Fruit fly (Drosophila melanogaster): ENCODE measurements around the gene PICK1.

PICK1 gene

dm6 chr2L:12704418-12704920 is 9.6 kb downstream of the PICK1 start, which contains the start of the genes CG5776 and spict (continued):
- TF ChIP-seq Gsc (GFP tag; IDR thresholded peaks at IDR 0.05) (no peak), pan (optimal IDR thresholded peaks at IDR 0.05) (no peak), pan (GFP tag; optimal IDR thresholded peaks at IDR 0.05 in 1 of 2, IDR thresholded peaks at IDR 0.05 in 1 of 2) (peak in 1 of 2 experiments; percentile 81), CG7372 (GFP tag; IDR thresholded peaks at IDR 0.05) (no peak), ssp (GFP tag; IDR thresholded peaks at IDR 0.05) (peak; percentile 64), C15 (GFP tag; IDR thresholded peaks at IDR 0.05) (0 out of 3 replicates have a peak, but pooled peaks have one; percentile 32), stc (GFP tag; IDR thresholded peaks at IDR 0.05) (peak; percentile 74), CG6654 (GFP tag; optimal IDR thresholded peaks at IDR 0.05) (no peak), CG1603 (tag; optimal IDR thresholded peaks at IDR 0.05) (peak; percentile 87), Dad (GFP tag; optimal IDR thresholded peaks at IDR 0.05) (no peak), cg (GFP tag; optimal IDR thresholded peaks at IDR 0.05) (no peak), tup (GFP tag; optimal IDR thresholded peaks at IDR 0.05) (no peak), CG5245 (GFP tag; optimal IDR thresholded peaks at IDR 0.05) (no peak), CG9876 (GFP tag; optimal IDR thresholded peaks at IDR 0.05) (peak; percentile 12), CG3995 (GFP tag; optimal IDR thresholded peaks at IDR 0.05) (no peak), CG7357 (GFP tag; IDR thresholded peaks at IDR 0.05) (peak; percentile 45; the same call in 1 of the 3 replicates), nmo (GFP tag; optimal IDR thresholded peaks at IDR 0.05) (peak; percentile 85), knrl (GFP tag; IDR thresholded peaks at IDR 0.05; ENCODE audit: partially characterized antibody) (0 out of 3 replicates have a peak, but pooled peaks have one; percentile 38), CG17612 (GFP tag; IDR thresholded peaks at IDR 0.05) (no peak), peb (GFP tag; IDR thresholded peaks at IDR 0.05) (peak; percentile 44; the same call in 1 of the 2 replicates), bowl (GFP tag; IDR thresholded peaks at IDR 0.05) (peak; percentile 37; the same call in 1 of the 2 replicates), Drgx (GFP tag; IDR thresholded peaks at IDR 0.05) (peak; percentile 68), CG15601 (tag; optimal IDR thresholded peaks at IDR 0.05) (peak; percentile 85), CG1233 (GFP tag; optimal IDR thresholded peaks at IDR 0.05) (peak; percentile 58), Hmr (GFP tag; optimal IDR thresholded peaks at IDR 0.05) (peak; percentile 91), B-H1 (GFP tag; IDR thresholded peaks at IDR 0.05) (peak; percentile 56; the same call in 2 of the 3 replicates), H2.0 (GFP tag; IDR thresholded peaks at IDR 0.05) (peak; percentile 77), wor (GFP tag; IDR thresholded peaks at IDR 0.05) (peak; percentile 73), lab (GFP tag; optimal IDR thresholded peaks at IDR 0.05) (peak; percentile 83), Bteb2 (GFP tag; optimal IDR thresholded peaks at IDR 0.05) (no peak), dm (GFP tag; optimal IDR thresholded peaks at IDR 0.05) (peak; percentile 47), CG8281 (tag; optimal IDR thresholded peaks at IDR 0.05) (no peak), CG43689 (GFP tag; IDR thresholded peaks at IDR 0.05) (0 out of 2 replicates have a peak, but pooled peaks have one; percentile 35), CG32772 (GFP tag; IDR thresholded peaks at IDR 0.05) (peak; percentile 84), CG9817 (tag; optimal IDR thresholded peaks at IDR 0.05) (peak; percentile 86), HLHmδ (GFP tag; optimal IDR thresholded peaks at IDR 0.05) (peak; percentile 3), CG4617 (GFP tag; optimal IDR thresholded peaks at IDR 0.05; ENCODE audit: borderline replicate concordance) (peak; percentile 52), maf-S (GFP tag; optimal IDR thresholded peaks at IDR 0.05) (peak; percentile 22), CG12104 (GFP tag; optimal IDR thresholded peaks at IDR 0.05) (no peak), CG10366 (GFP tag; IDR thresholded peaks at IDR 0.05) (peak; percentile 83), Sox102F (GFP tag; optimal IDR thresholded peaks at IDR 0.05) (peak; percentile 80), vfl (GFP tag; optimal IDR thresholded peaks at IDR 0.05) (no peak), CG11696 (GFP tag; IDR thresholded peaks at IDR 0.05) (0 out of 2 replicates have a peak, but pooled peaks have one; percentile 25), Hr78 (GFP tag; optimal IDR thresholded peaks at IDR 0.05) (no peak), E2f1 (GFP tag; IDR thresholded peaks at IDR 0.05) (peak; percentile 81), ash1 (GFP tag; optimal IDR thresholded peaks at IDR 0.05) (no peak), klu (GFP tag; IDR thresholded peaks at IDR 0.05) (peak; percentile 96), CG6854 (GFP tag; optimal IDR thresholded peaks at IDR 0.05) (peak; percentile 10), ara (GFP tag; IDR thresholded peaks at IDR 0.05) (peak; percentile 63; the same call in 1 of the 2 replicates), sd (tag; optimal IDR thresholded peaks at IDR 0.05) (peak; percentile 81), rib (GFP tag; IDR thresholded peaks at IDR 0.05) (peak; percentile 75)
